Worm (Caenorhabditis elegans): Measurements from ENCODE around the gene D1005.4.

ce11 chrX:1445696-1446095 is 39.9 kb downstream of the D1005.4 start:
- TF ChIP-seq nhr-12 (tag; optimal IDR thresholded peaks at IDR 0.05) (no peak), gmeb-1 (tag; optimal IDR thresholded peaks at IDR 0.05) (no peak), mdl-1 (tag; optimal IDR thresholded peaks at IDR 0.05) (no peak), ZK546.5 (tag; optimal IDR thresholded peaks at IDR 0.05) (no peak), sma-3 (GFP tag; optimal IDR thresholded peaks at IDR 0.05) (peak; percentile 16), unc-62 (GFP tag; optimal IDR thresholded peaks at IDR 0.05) (no peak), R02D3.7 (tag; optimal IDR thresholded peaks at IDR 0.05) (no peak), elt-3 (tag; optimal IDR thresholded peaks at IDR 0.05) (no peak), lin-13 (GFP tag; optimal IDR thresholded peaks at IDR 0.05) (no peak), nhr-11 (tag; optimal IDR thresholded peaks at IDR 0.05) (no peak)
